Fruit fly (Drosophila melanogaster) whole organism, adult: ENCODE measurements around the gene HisCl1.

ENCODE experiments used
- CG11617 ChIP-seq: fragments of 200-800 bp; sonication (Bioruptor generic); optimal IDR thresholded peaks from 2 replicates; lab custom pipeline; 2017; ENCODE audit warnings: mild to moderate bottlenecking, missing biosample characterization, missing genetic modification reagents, missing genetic modification characterization
- CG12768 ChIP-seq: fragments of 200-800 bp; sonication (Bioruptor generic); optimal IDR thresholded peaks from 2 replicates; lab custom pipeline; 2017; ENCODE audit warnings: missing biosample characterization, missing genetic modification characterization, mild to moderate bottlenecking, moderate library complexity, missing genetic modification reagents
- CG14711 ChIP-seq: fragments of 200-800 bp; sonication (Bioruptor generic); optimal IDR thresholded peaks from 2 replicates; lab custom pipeline; 2018; ENCODE audit warnings: missing biosample characterization, mild to moderate bottlenecking, missing genetic modification characterization, moderate library complexity
- CG1620 ChIP-seq: fragments of 200-800 bp; sonication (Bioruptor generic); optimal IDR thresholded peaks from 2 replicates; lab custom pipeline; 2016; ENCODE audit warnings: missing biosample characterization, missing genetic modification characterization
- CG33017 ChIP-seq: fragments of 200-800 bp; sonication (Bioruptor generic); optimal IDR thresholded peaks from 2 replicates; lab custom pipeline; 2018; ENCODE audit warnings: missing biosample characterization, mild to moderate bottlenecking, missing genetic modification characterization, moderate library complexity
- CG5204 ChIP-seq: fragments of 200-800 bp; sonication (Bioruptor generic); optimal IDR thresholded peaks from 2 replicates; lab custom pipeline; 2016; ENCODE audit warnings: missing biosample characterization, missing genetic modification characterization
- CG7045 ChIP-seq: fragments of 200-800 bp; sonication (Bioruptor generic); optimal IDR thresholded peaks from 2 replicates; lab custom pipeline; 2017; ENCODE audit warnings: missing biosample characterization, mild to moderate bottlenecking, missing genetic modification characterization
- CG7101 ChIP-seq: fragments of 200-800 bp; sonication (Bioruptor generic); optimal IDR thresholded peaks from 2 replicates; lab custom pipeline; 2018; ENCODE audit warnings: missing biosample characterization, mild to moderate bottlenecking, missing genetic modification characterization, moderate library complexity
- Clk ChIP-seq: fragments of 200-800 bp; sonication (Bioruptor generic); optimal IDR thresholded peaks from 2 replicates; lab custom pipeline; 2017; ENCODE audit warnings: missing biosample characterization, missing genetic modification characterization
- Crg-1 ChIP-seq: fragments of 200-800 bp; sonication (Bioruptor generic); optimal IDR thresholded peaks from 2 replicates; lab custom pipeline; 2016; ENCODE audit warnings: missing biosample characterization, missing genetic modification characterization
- Hr96 ChIP-seq: fragments of 200-800 bp; sonication (Bioruptor generic); optimal IDR thresholded peaks from 2 replicates; lab custom pipeline; 2016; ENCODE audit warnings: missing biosample characterization, missing genetic modification characterization
- Mnt ChIP-seq: fragments of 200-800 bp; sonication (Bioruptor generic); optimal IDR thresholded peaks from 2 replicates; lab custom pipeline; 2016; ENCODE audit warnings: missing biosample characterization, mild to moderate bottlenecking, missing genetic modification characterization
- bab1 ChIP-seq: fragments of 200-800 bp; sonication (Bioruptor generic); optimal IDR thresholded peaks from 3 replicates; lab custom pipeline; 2019; ENCODE audit warnings: missing biosample characterization, mild to moderate bottlenecking, missing genetic modification characterization, moderate library complexity
- cic ChIP-seq: fragments of 200-800 bp; sonication (Bioruptor generic); optimal IDR thresholded peaks from 2 replicates; lab custom pipeline; 2017; ENCODE audit warnings: missing biosample characterization, mild to moderate bottlenecking, missing genetic modification characterization, moderate library complexity
- cnc ChIP-seq, 2 experiments: fragments of >200 bp; optimal IDR thresholded peaks; 2 replicates each; lab custom pipeline; 2017
- kay ChIP-seq: fragments of 200-800 bp; sonication (Bioruptor generic); peaks from one replicate; lab custom pipeline; 2016; ENCODE audit warnings: missing biosample characterization, missing genetic modification characterization, borderline replicate concordance
- ovo ChIP-seq: fragments of 200-800 bp; sonication (Bioruptor generic); optimal IDR thresholded peaks from 2 replicates; lab custom pipeline; 2016; ENCODE audit warnings: missing biosample characterization, missing genetic modification characterization
- pad ChIP-seq: fragments of 200-800 bp; sonication (Bioruptor generic); optimal IDR thresholded peaks from 3 replicates; lab custom pipeline; 2017; ENCODE audit warnings: missing biosample characterization, missing genetic modification characterization, mild to moderate bottlenecking, moderate library complexity, missing genetic modification reagents
- tj ChIP-seq: fragments of 200-800 bp; sonication (Bioruptor generic); optimal IDR thresholded peaks from 3 replicates; lab custom pipeline; 2017; ENCODE audit warnings: missing biosample characterization, mild to moderate bottlenecking, missing genetic modification characterization, moderate library complexity
- toe ChIP-seq: fragments of 200-800 bp; sonication (Bioruptor generic); optimal IDR thresholded peaks from 2 replicates; lab custom pipeline; 2016; ENCODE audit warnings: missing biosample characterization, missing genetic modification characterization

HisCl1 gene

dm6 chr3R:11756762-11757161 is 30.2 kb upstream of the HisCl1 start:
- TF ChIP-seq bab1 (GFP tag; lab: Kevin White, UChicago): no peak
- TF ChIP-seq CG5204 (GFP tag; lab: Kevin White, UChicago): no peak
- peak; percentile 35 for TF ChIP-seq CG12768 (GFP tag; lab: Kevin White, UChicago)
- TF ChIP-seq CG11617 (GFP tag; lab: Kevin White, UChicago): no peak
- TF ChIP-seq Mnt (GFP tag; lab: Kevin White, UChicago): peak; percentile 1
- no peak for TF ChIP-seq cnc (optimal IDR thresholded peaks at IDR 0.05; lab: Kevin White, UChicago)
- TF ChIP-seq CG7101 (tag; lab: Kevin White, UChicago): no peak
- TF ChIP-seq cic (GFP tag; lab: Kevin White, UChicago): peak; percentile 54
- no peak for TF ChIP-seq CG33017

DNA sequence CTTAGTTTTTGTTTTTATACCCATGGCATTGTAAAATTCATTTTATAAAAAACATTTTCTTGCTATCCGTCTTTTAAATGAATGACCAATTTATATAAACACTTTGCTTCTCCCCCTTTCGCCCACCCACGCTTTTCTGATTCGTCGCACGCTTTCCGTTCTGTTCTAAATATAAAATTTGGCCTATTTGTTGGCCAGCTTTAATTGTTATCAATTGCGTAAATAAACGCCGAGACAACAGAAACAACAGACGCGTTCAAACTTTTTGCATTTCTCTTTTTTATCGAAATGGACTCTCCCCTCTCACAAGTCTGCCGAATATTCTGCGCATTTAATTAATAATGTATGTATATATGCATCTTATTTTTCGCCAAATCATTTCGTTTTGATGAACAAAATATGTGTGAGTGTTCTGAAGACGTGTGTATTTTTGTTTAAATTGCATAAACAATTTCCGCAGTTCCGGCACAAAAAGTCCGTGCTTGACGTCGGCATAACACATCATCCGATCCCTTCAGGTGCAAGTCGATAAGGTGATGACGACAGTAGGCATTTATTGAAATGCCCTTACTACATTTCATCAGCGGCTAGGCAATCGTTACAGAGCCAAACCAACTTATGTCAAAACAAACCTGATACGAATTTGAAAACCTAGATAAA is 29.6 kb upstream of the HisCl1 start:
- TF ChIP-seq CG7101 (tag; lab: Kevin White, UChicago) (peak; percentile 7), cnc (optimal IDR thresholded peaks at IDR 0.05; lab: Kevin White, UChicago) (peak in 1 of 2 experiments; percentile 28), tj (peak; percentile 84), Clk (GFP tag; lab: Kevin White, UChicago) (no peak), Mnt (GFP tag; lab: Kevin White, UChicago) (peak; percentile 2), kay (GFP tag; lab: Kevin White, UChicago) (peak; percentile 68), CG1620 (GFP tag; lab: Kevin White, UChicago) (no peak), CG12768 (GFP tag; lab: Kevin White, UChicago) (peak; percentile 69)

- no peak for TF ChIP-seq CG11617 (GFP tag; lab: Kevin White, UChicago)
- TF ChIP-seq CG7101 (tag; lab: Kevin White, UChicago): no peak
- TF ChIP-seq pad: no peak
- TF ChIP-seq Clk (GFP tag; lab: Kevin White, UChicago): no peak
- TF ChIP-seq Mnt (GFP tag; lab: Kevin White, UChicago): peak; percentile 60
- TF ChIP-seq kay (GFP tag; lab: Kevin White, UChicago): no peak
- no peak for TF ChIP-seq cnc (optimal IDR thresholded peaks at IDR 0.05; lab: Kevin White, UChicago)
- TF ChIP-seq cic (GFP tag; lab: Kevin White, UChicago): peak; percentile 12
- TF ChIP-seq Crg-1 (GFP tag; lab: Kevin White, UChicago): no peak
- no peak for TF ChIP-seq toe (GFP tag; lab: Kevin White, UChicago)
- TF ChIP-seq CG33017: no peak
Observed at dm6 chr3R:11758160-11758506, 28.8 kb upstream of the HisCl1 start.

DNA sequence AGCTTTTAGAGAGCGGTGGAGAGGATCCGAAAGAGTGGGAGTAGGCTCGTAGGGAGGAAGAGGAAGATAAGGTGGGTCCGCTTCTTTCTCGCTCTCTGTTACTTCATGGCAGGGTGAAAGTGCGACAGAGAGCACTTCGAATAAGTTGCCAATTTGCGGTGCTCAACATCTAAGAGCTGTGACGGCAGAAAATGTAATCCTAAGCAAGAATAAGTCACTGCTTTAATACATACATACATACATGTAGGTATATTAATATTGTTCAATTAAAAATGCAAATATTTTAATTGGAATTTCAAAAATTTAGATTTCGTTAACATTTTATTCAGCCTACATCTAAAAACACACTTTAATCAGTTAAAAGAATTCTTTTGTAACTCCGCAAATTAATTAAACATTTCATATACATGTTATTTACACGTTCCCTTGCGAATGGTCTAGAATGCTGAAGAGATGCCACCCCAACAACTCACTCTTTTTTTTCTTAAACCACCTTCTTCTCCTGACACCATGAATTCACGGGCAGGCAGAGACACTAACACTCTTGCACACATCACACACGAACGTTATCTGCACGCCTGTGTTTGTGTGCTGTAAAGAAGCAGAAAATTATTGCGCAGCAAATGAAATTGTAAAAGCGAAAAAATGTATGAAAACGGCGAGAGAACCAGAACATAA is 28.3 kb upstream of the HisCl1 start:
- TF ChIP-seq pad: no peak
- no peak for TF ChIP-seq CG1620 (GFP tag; lab: Kevin White, UChicago)
- no peak for TF ChIP-seq Hr96 (GFP tag; lab: Kevin White, UChicago)
- TF ChIP-seq CG7101 (tag; lab: Kevin White, UChicago): peak; percentile 53
- peak; percentile 37 for TF ChIP-seq CG7045 (GFP tag; lab: Kevin White, UChicago)
- peak; percentile 94 for TF ChIP-seq kay (GFP tag; lab: Kevin White, UChicago)
- TF ChIP-seq CG5204 (GFP tag; lab: Kevin White, UChicago): no peak
- no peak for TF ChIP-seq CG33017
- peak; percentile 75 for TF ChIP-seq CG11617 (GFP tag; lab: Kevin White, UChicago)
- TF ChIP-seq CG14711 (tag; lab: Kevin White, UChicago): no peak
- TF ChIP-seq cic (GFP tag; lab: Kevin White, UChicago): no peak
- no peak for TF ChIP-seq cnc (optimal IDR thresholded peaks at IDR 0.05; lab: Kevin White, UChicago)
- peak; percentile 60 for TF ChIP-seq CG12768 (GFP tag; lab: Kevin White, UChicago)
- TF ChIP-seq ovo (GFP tag; lab: Kevin White, UChicago): peak; percentile 8
- peak; percentile 22 for TF ChIP-seq Crg-1 (GFP tag; lab: Kevin White, UChicago)
- TF ChIP-seq toe (GFP tag; lab: Kevin White, UChicago): no peak
- TF ChIP-seq tj: peak; percentile 71
- TF ChIP-seq Mnt (GFP tag; lab: Kevin White, UChicago): no peak
- no peak for TF ChIP-seq Clk (GFP tag; lab: Kevin White, UChicago)

DNA sequence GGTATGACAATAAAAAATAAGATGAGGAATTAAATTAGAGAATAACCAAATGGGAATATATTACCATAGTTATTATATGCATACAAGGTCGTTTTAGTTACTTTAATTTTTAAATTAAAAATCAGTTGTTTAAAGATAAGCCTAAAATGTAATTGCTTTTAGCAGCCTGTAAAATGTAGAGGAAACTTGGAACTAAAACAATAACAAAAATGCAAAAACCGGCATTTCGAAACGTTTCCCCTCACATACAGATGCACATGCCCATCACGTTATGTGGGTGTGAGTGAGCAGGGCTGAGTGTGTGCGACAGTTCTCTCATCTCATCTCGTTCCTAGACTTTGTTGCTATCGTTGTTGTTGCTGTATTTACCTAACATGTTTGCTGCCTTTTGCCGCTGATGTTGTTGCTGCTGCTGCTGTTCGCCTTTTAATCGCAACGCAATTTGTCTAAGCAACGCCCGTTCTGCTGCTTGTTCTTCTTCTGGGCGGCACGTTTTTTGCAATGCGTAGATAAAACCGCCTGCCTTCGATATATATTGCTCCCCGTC is 27.7 kb upstream of the HisCl1 start:
- TF ChIP-seq Mnt (GFP tag; lab: Kevin White, UChicago) (peak; percentile 36), CG1620 (GFP tag; lab: Kevin White, UChicago) (peak; percentile 35), kay (GFP tag; lab: Kevin White, UChicago) (peak; percentile 96), ovo (GFP tag; lab: Kevin White, UChicago) (peak; percentile 32), CG12768 (GFP tag; lab: Kevin White, UChicago) (no peak), cic (GFP tag; lab: Kevin White, UChicago) (peak; percentile 31), cnc (optimal IDR thresholded peaks at IDR 0.05; lab: Kevin White, UChicago) (no peak), CG33017 (no peak), pad (peak; percentile 94)

DNA sequence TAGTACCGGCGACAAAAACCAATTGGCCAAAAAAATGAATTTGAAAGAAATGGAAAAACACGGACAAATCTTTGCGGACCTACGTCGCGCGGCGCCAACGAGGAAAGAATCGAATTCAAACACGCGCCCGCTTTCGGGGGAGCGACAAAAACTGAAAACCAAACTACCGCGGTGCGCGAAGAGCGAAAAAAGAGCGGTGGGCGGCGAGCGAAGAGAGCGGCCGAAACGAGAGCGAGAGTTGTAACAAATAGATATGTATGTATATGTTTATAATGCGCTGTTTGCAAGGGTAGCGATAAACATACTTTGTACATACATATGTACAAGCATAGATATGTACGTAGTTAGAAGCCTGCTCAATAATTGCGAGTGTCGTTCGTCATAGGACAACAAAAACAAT is 27.0 kb upstream of the HisCl1 start:
- TF ChIP-seq CG14711 (tag; lab: Kevin White, UChicago) (no peak), Hr96 (GFP tag; lab: Kevin White, UChicago) (no peak), CG33017 (no peak), tj (no peak), Crg-1 (GFP tag; lab: Kevin White, UChicago) (no peak), kay (GFP tag; lab: Kevin White, UChicago) (no peak), CG11617 (GFP tag; lab: Kevin White, UChicago) (no peak), CG7101 (tag; lab: Kevin White, UChicago) (no peak), pad (no peak), cic (GFP tag; lab: Kevin White, UChicago) (no peak), CG5204 (GFP tag; lab: Kevin White, UChicago) (no peak)
